Worm (Caenorhabditis elegans) whole organism, L1 larva: Measurements from ENCODE around the gene swan-2.

ENCODE experiments used
- C04F5.9 ChIP-seq: sonication (generic microtip); optimal IDR thresholded peaks from 2 replicates; lab custom pipeline; 2016; ENCODE audit warnings: missing genetic modification characterization, missing compliant biosample characterization
- C16A3.4 ChIP-seq: fragments of 150-350 bp; optimal IDR thresholded peaks from 2 replicates; lab custom pipeline; 2014; ENCODE audit warnings: missing biosample characterization, missing genetic modification characterization
- C34B4.2 ChIP-seq: sonication (generic microtip); optimal IDR thresholded peaks from 2 replicates; lab custom pipeline; 2017; ENCODE audit warnings: mild to moderate bottlenecking, missing genetic modification characterization, missing compliant biosample characterization
- F16B12.6 ChIP-seq: fragments of 150-350 bp; optimal IDR thresholded peaks from 2 replicates; lab custom pipeline; 2014; ENCODE audit warnings: missing biosample characterization, missing genetic modification characterization
- aha-1 ChIP-seq: fragments of 150-350 bp; optimal IDR thresholded peaks from 2 replicates; lab custom pipeline; 2014; ENCODE audit warnings: missing biosample characterization, missing genetic modification characterization
- ama-1 ChIP-seq: fragments of 150-350 bp; optimal IDR thresholded peaks from 2 replicates; lab custom pipeline; 2014
- ceh-82 ChIP-seq, 3 experiments: fragments of 150-350 bp in 1 of 3; sonication (generic microtip) in 2 of 3; optimal IDR thresholded peaks; 2 replicates each; lab custom pipeline; 2014 to 2017; ENCODE audit warnings: missing biosample characterization in 3 of 3, missing genetic modification characterization in 3 of 3
- dpl-1 ChIP-seq, 3 experiments: fragments of 150-350 bp in 2 of 3; sonication (generic microtip) in 1 of 3; optimal IDR thresholded peaks; 2 replicates each; lab custom pipeline; 2014 to 2017; ENCODE audit warnings: missing biosample characterization in 3 of 3, missing genetic modification characterization in 3 of 3, missing genetic modification reagents in 3 of 3
- dsc-1 ChIP-seq: sonication (generic microtip); optimal IDR thresholded peaks from 2 replicates; lab custom pipeline; 2016; ENCODE audit warnings: mild to moderate bottlenecking, missing genetic modification characterization, missing compliant biosample characterization
- efl-1 ChIP-seq, 4 experiments: fragments of 150-350 bp; optimal IDR thresholded peaks in 3 of 4; peaks in 1 of 4; 1 replicate in 1 of 4; 2 replicates in 3 of 4; lab custom pipeline; 2014; ENCODE audit warnings: missing biosample characterization in 2 of 4, missing genetic modification characterization in 2 of 4, missing genetic modification reagents in 2 of 4
- elt-3 ChIP-seq, 6 experiments: fragments of 150-350 bp in 1 of 6; sonication (generic microtip); optimal IDR thresholded peaks; 2 replicates each; lab custom pipeline; 2017 to 2018; ENCODE audit warnings: missing biosample characterization in 6 of 6, missing genetic modification characterization in 6 of 6, inconsistent platforms in 1 of 6
- ets-5 ChIP-seq: fragments of 200-800 bp; sonication (Bioruptor generic); IDR thresholded peaks from 2 replicates; pipeline ENCODE4 v1.3.6; 2022; ENCODE audit warnings: missing genetic modification characterization, missing compliant biosample characterization
- fkh-10 ChIP-seq: sonication (generic microtip); optimal IDR thresholded peaks from 2 replicates; lab custom pipeline; 2017; ENCODE audit warnings: missing biosample characterization, missing genetic modification reagents, missing genetic modification characterization
- fkh-4 ChIP-seq: sonication (generic microtip); optimal IDR thresholded peaks from 2 replicates; lab custom pipeline; 2016; ENCODE audit warnings: missing compliant biosample characterization, missing genetic modification characterization, borderline replicate concordance
- hlh-17 ChIP-seq: fragments of 200-800 bp; sonication (Bioruptor generic); optimal IDR thresholded peaks from 2 replicates; lab custom pipeline; 2018; ENCODE audit warnings: missing genetic modification characterization, mild to moderate bottlenecking, missing compliant biosample characterization, moderate library complexity, borderline replicate concordance
- hlh-4 ChIP-seq: sonication (generic microtip); optimal IDR thresholded peaks from 2 replicates; lab custom pipeline; 2016; ENCODE audit warnings: mild to moderate bottlenecking, missing genetic modification characterization, missing compliant biosample characterization
- hpl-2 ChIP-seq: fragments of 150-350 bp; optimal IDR thresholded peaks from 2 replicates; lab custom pipeline; 2014; ENCODE audit warnings: missing biosample characterization, missing genetic modification reagents, missing genetic modification characterization
- irx-1 ChIP-seq: sonication (generic microtip); optimal IDR thresholded peaks from 2 replicates; lab custom pipeline; 2016; ENCODE audit warnings: missing genetic modification characterization, missing compliant biosample characterization
- isw-1 ChIP-seq: fragments of 200-800 bp; sonication (Bioruptor generic); IDR thresholded peaks from 2 replicates; pipeline ENCODE4 v1.3.6; 2022; ENCODE audit warnings: missing genetic modification characterization, missing compliant biosample characterization
- jun-1 ChIP-seq: fragments of 150-350 bp; optimal IDR thresholded peaks from 2 replicates; lab custom pipeline; 2014; ENCODE audit warnings: missing biosample characterization, missing genetic modification reagents, missing genetic modification characterization
- lin-13 ChIP-seq: fragments of 150-350 bp; optimal IDR thresholded peaks from 2 replicates; lab custom pipeline; 2014; ENCODE audit warnings: missing biosample characterization, missing genetic modification reagents, missing genetic modification characterization
- lin-14 ChIP-seq: fragments of 200-800 bp; sonication (Bioruptor generic); optimal IDR thresholded peaks from 2 replicates; lab custom pipeline; 2018; ENCODE audit warnings: mild to moderate bottlenecking, missing genetic modification characterization, moderate library complexity, missing compliant biosample characterization
- lin-35 ChIP-seq, 2 experiments: fragments of 150-350 bp; optimal IDR thresholded peaks; 2 replicates each; lab custom pipeline; 2014; ENCODE audit warnings: missing biosample characterization in 2 of 2, missing genetic modification characterization in 2 of 2, missing genetic modification reagents in 2 of 2
- lsy-2 ChIP-seq, 2 experiments: fragments of 150-350 bp; optimal IDR thresholded peaks; 2 replicates each; lab custom pipeline; 2014; ENCODE audit warnings: missing biosample characterization in 2 of 2, missing genetic modification characterization in 2 of 2
- mab-9 ChIP-seq: fragments of 200-800 bp; sonication (Bioruptor generic); IDR thresholded peaks from 2 replicates; pipeline ENCODE4 v1.3.6; 2022; ENCODE audit warnings: missing genetic modification reagents, missing genetic modification characterization, missing compliant biosample characterization
- mdl-1 ChIP-seq, 2 experiments: fragments of 150-350 bp; optimal IDR thresholded peaks; 2 replicates each; lab custom pipeline; 2014 to 2017; ENCODE audit warnings: missing biosample characterization in 2 of 2, missing genetic modification characterization in 2 of 2, inconsistent platforms in 1 of 2
- mef-2 ChIP-seq: fragments of 150-350 bp; optimal IDR thresholded peaks from 2 replicates; lab custom pipeline; 2014; ENCODE audit warnings: missing biosample characterization, missing genetic modification characterization
- mep-1 ChIP-seq: fragments of 150-350 bp; optimal IDR thresholded peaks from 2 replicates; lab custom pipeline; 2014; ENCODE audit warnings: missing biosample characterization, missing genetic modification characterization
- nhr-11 ChIP-seq: fragments of 150-350 bp; optimal IDR thresholded peaks from 2 replicates; lab custom pipeline; 2014; ENCODE audit warnings: missing biosample characterization, missing genetic modification characterization
- nhr-19 ChIP-seq: fragments of 200-800 bp; sonication (Bioruptor generic); conservative IDR thresholded peaks from 2 replicates; pipeline ENCODE4 v1.3.6; 2022; ENCODE audit warnings: missing genetic modification characterization, missing compliant biosample characterization
- nhr-20 ChIP-seq: sonication (generic microtip); optimal IDR thresholded peaks from 2 replicates; lab custom pipeline; 2016; ENCODE audit warnings: mild to moderate bottlenecking, missing genetic modification characterization, missing compliant biosample characterization
- nhr-47 ChIP-seq: sonication (generic microtip); optimal IDR thresholded peaks from 2 replicates; lab custom pipeline; 2016; ENCODE audit warnings: mild to moderate bottlenecking, missing genetic modification characterization, moderate library complexity, missing compliant biosample characterization
- nhr-71 ChIP-seq: sonication (generic microtip); optimal IDR thresholded peaks from 2 replicates; lab custom pipeline; 2016; ENCODE audit warnings: mild to moderate bottlenecking, missing genetic modification characterization, moderate library complexity, missing compliant biosample characterization
- nhr-76 ChIP-seq: sonication (generic microtip); optimal IDR thresholded peaks from 2 replicates; lab custom pipeline; 2017; ENCODE audit warnings: missing biosample characterization, missing genetic modification characterization
- nhr-84 ChIP-seq: sonication (generic microtip); optimal IDR thresholded peaks from 2 replicates; lab custom pipeline; 2017; ENCODE audit warnings: missing biosample characterization, missing genetic modification characterization
- nhr-90 ChIP-seq: sonication (generic microtip); optimal IDR thresholded peaks from 2 replicates; lab custom pipeline; 2016; ENCODE audit warnings: mild to moderate bottlenecking, missing genetic modification characterization, missing compliant biosample characterization; ENCODE audit not compliant: poor library complexity
- pag-3 ChIP-seq: sonication (generic microtip); optimal IDR thresholded peaks from 2 replicates; lab custom pipeline; 2017; ENCODE audit warnings: missing genetic modification characterization, mild to moderate bottlenecking, missing compliant biosample characterization, antibody characterized with exemption, borderline replicate concordance; ENCODE audit not compliant: insufficient read depth
- pax-3 ChIP-seq: fragments of 200-800 bp; sonication (Bioruptor generic); optimal IDR thresholded peaks from 2 replicates; lab custom pipeline; 2018; ENCODE audit warnings: mild to moderate bottlenecking, missing genetic modification characterization, moderate library complexity, missing compliant biosample characterization
- rnt-1 ChIP-seq: sonication (generic microtip); optimal IDR thresholded peaks from 2 replicates; lab custom pipeline; 2016; ENCODE audit warnings: mild to moderate bottlenecking, missing genetic modification characterization, moderate library complexity, missing compliant biosample characterization
- skn-1 ChIP-seq: fragments of 150-350 bp; optimal IDR thresholded peaks from 2 replicates; lab custom pipeline; 2014; ENCODE audit warnings: missing biosample characterization, missing genetic modification characterization
- snu-23 ChIP-seq: sonication (generic microtip); optimal IDR thresholded peaks from 2 replicates; lab custom pipeline; 2016; ENCODE audit warnings: missing genetic modification characterization, missing compliant biosample characterization
- sox-4 ChIP-seq: sonication (generic microtip); optimal IDR thresholded peaks from 2 replicates; lab custom pipeline; 2016; ENCODE audit warnings: missing genetic modification characterization, missing compliant biosample characterization
- sptf-1 ChIP-seq: fragments of 150-350 bp; optimal IDR thresholded peaks from 2 replicates; lab custom pipeline; 2014; ENCODE audit warnings: missing biosample characterization, missing genetic modification characterization
- sup-37 ChIP-seq: fragments of 200-800 bp; sonication (Bioruptor generic); optimal IDR thresholded peaks from 2 replicates; lab custom pipeline; 2018; ENCODE audit warnings: mild to moderate bottlenecking, missing genetic modification characterization, missing compliant biosample characterization
- unc-130 ChIP-seq: fragments of 150-350 bp; optimal IDR thresholded peaks from 2 replicates; lab custom pipeline; 2017; ENCODE audit warnings: missing biosample characterization, missing genetic modification characterization, inconsistent platforms
- unc-30 ChIP-seq: sonication (generic microtip); optimal IDR thresholded peaks from 2 replicates; lab custom pipeline; 2017; ENCODE audit warnings: missing biosample characterization, missing genetic modification characterization
- vab-15 ChIP-seq: sonication (generic microtip); optimal IDR thresholded peaks from 2 replicates; lab custom pipeline; 2017; ENCODE audit warnings: missing genotype, mild to moderate bottlenecking, missing genetic modification characterization, missing compliant biosample characterization
- xbp-1 ChIP-seq: sonication (generic microtip); optimal IDR thresholded peaks from 2 replicates; lab custom pipeline; 2016; ENCODE audit warnings: missing genetic modification characterization, missing compliant biosample characterization
- zag-1 ChIP-seq: fragments of 150-350 bp; optimal IDR thresholded peaks from 2 replicates; lab custom pipeline; 2014; ENCODE audit warnings: missing biosample characterization, missing genetic modification characterization
- ztf-4 ChIP-seq: fragments of 150-350 bp; optimal IDR thresholded peaks from 2 replicates; lab custom pipeline; 2014; ENCODE audit warnings: missing biosample characterization, missing genetic modification characterization

The swan-2 gene

DNA sequence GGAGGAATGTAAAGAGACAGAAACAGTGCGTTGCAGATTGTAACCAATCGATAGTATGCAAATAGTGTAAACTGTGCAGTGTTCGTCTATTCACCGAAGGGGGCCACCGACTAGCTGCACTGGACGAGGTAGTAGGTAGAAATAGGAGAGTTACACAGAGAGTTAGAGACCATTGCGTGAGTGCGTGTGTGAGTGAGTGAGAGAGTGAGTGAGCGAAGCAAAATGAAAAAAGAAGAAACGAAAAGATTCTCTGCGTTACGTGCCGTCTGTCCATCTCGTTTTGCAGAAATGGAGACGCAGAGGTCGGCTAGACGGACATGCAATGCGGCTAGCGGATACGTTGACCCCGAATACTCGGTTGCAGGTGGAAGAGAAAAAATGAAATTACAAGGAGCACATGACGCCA is 4.4 kb upstream of the swan-2 start (continued):
- peak in 2 of 3 experiments; percentile 39 to 61 for TF ChIP-seq dpl-1 (GFP tag; optimal IDR thresholded peaks at IDR 0.05; lab: Kevin White, UChicago)
- TF ChIP-seq hlh-17 (GFP tag; lab: Kevin White, UChicago): no peak
- TF ChIP-seq rnt-1 (tag; lab: Kevin White, UChicago): peak; percentile 63
- TF ChIP-seq mef-2 (tag; lab: Kevin White, UChicago): no peak
- TF ChIP-seq elt-3 (tag; optimal IDR thresholded peaks at IDR 0.05; lab: Kevin White, UChicago): no peak
- TF ChIP-seq lin-35 (GFP tag; optimal IDR thresholded peaks at IDR 0.05; lab: Kevin White, UChicago): peak; percentile 57 to 67
- peak; percentile 8 for TF ChIP-seq skn-1 (tag; lab: Kevin White, UChicago)
- TF ChIP-seq hpl-2 (GFP tag; lab: Kevin White, UChicago): no peak
- TF ChIP-seq sptf-1: no peak
- peak; percentile 14 for TF ChIP-seq dsc-1 (tag; lab: Kevin White, UChicago)
- TF ChIP-seq nhr-76 (tag; lab: Kevin White, UChicago): no peak
- peak; percentile 61 for TF ChIP-seq nhr-47 (tag; lab: Kevin White, UChicago)
- TF ChIP-seq nhr-11 (tag; lab: Kevin White, UChicago): no peak
- TF ChIP-seq nhr-19 (GFP tag; lab: Robert Waterston, UW): peak; percentile 47

DNA sequence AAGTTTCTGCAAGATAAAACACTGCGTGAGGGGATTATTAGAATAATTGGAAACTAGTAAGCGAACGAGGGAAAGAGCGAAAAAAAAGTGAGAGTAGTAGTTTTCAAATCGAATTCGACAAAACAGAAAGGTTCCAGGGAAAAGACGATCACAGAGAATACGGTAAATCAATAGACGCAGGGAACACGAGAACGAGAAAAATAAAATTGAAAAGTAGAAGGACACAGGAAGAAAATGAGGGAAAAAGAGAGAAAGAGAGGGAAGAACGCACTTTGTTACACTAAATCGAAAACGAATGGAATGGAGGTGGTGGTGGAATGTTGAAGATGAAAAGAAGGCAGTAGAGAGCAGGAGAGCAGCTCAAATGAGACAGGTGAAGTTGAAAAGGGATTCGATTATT is 3.2 kb upstream of the swan-2 start, which contains the start of gene swan-1:
TSS of gene swan-1 (minus strand) at position 6 of the 400 bp plus-strand sequence.
- TF ChIP-seq ceh-82 (tag; optimal IDR thresholded peaks at IDR 0.05; lab: Kevin White, UChicago): no peak
- no peak for TF ChIP-seq fkh-4 (tag; lab: Kevin White, UChicago)
- TF ChIP-seq unc-130 (tag; lab: Kevin White, UChicago): no peak
- TF ChIP-seq nhr-84 (tag; lab: Kevin White, UChicago): no peak
- TF ChIP-seq ztf-4 (tag; lab: Kevin White, UChicago): no peak
- TF ChIP-seq sptf-1: no peak
- no peak for TF ChIP-seq C04F5.9 (tag; lab: Kevin White, UChicago)
- no peak for TF ChIP-seq pag-3 (tag; lab: Kevin White, UChicago)
- no peak for TF ChIP-seq C34B4.2
- TF ChIP-seq efl-1 (optimal IDR thresholded peaks at IDR 0.05; lab: Kevin White, UChicago): peak in 1 of 2 experiments; percentile 18
- TF ChIP-seq efl-1 (GFP tag; optimal IDR thresholded peaks at IDR 0.05 in 1 of 2; lab: Kevin White, UChicago): peak in 1 of 2 experiments; percentile 86
- TF ChIP-seq lsy-2 (tag; optimal IDR thresholded peaks at IDR 0.05; lab: Kevin White, UChicago): peak in 1 of 2 experiments; percentile 14
- TF ChIP-seq nhr-20 (tag; lab: Kevin White, UChicago): no peak
- TF ChIP-seq rnt-1 (tag; lab: Kevin White, UChicago): peak; percentile 26
- TF ChIP-seq C16A3.4 (tag; lab: Kevin White, UChicago): no peak
- no peak for TF ChIP-seq mab-9 (GFP tag; lab: Robert Waterston, UW)
- no peak for TF ChIP-seq mdl-1 (tag; optimal IDR thresholded peaks at IDR 0.05; lab: Kevin White, UChicago)
- no peak for TF ChIP-seq vab-15 (tag; lab: Kevin White, UChicago)
- no peak for TF ChIP-seq hlh-4 (tag; lab: Kevin White, UChicago)
- no peak for TF ChIP-seq xbp-1 (tag; lab: Kevin White, UChicago)
- TF ChIP-seq aha-1 (tag; lab: Kevin White, UChicago): no peak
- peak; percentile 84 for TF ChIP-seq lin-14 (GFP tag; lab: Kevin White, UChicago)
- no peak for TF ChIP-seq ets-5
- TF ChIP-seq zag-1: no peak
- TF ChIP-seq sup-37 (GFP tag; lab: Kevin White, UChicago): no peak
- no peak for TF ChIP-seq hlh-17 (GFP tag; lab: Kevin White, UChicago)
- TF ChIP-seq lin-35 (GFP tag; optimal IDR thresholded peaks at IDR 0.05; lab: Kevin White, UChicago): no peak
- no peak for TF ChIP-seq pax-3
- TF ChIP-seq hpl-2 (GFP tag; lab: Kevin White, UChicago): no peak
- TF ChIP-seq nhr-90 (tag; lab: Kevin White, UChicago): no peak
- no peak for TF ChIP-seq snu-23 (GFP tag; lab: Kevin White, UChicago)
- no peak for TF ChIP-seq fkh-10 (GFP tag; lab: Kevin White, UChicago)
- no peak for TF ChIP-seq mef-2 (tag; lab: Kevin White, UChicago)
- TF ChIP-seq nhr-71 (tag; lab: Kevin White, UChicago): peak; percentile 10
- TF ChIP-seq mep-1 (tag; lab: Kevin White, UChicago): no peak
- no peak for TF ChIP-seq unc-30 (tag; lab: Kevin White, UChicago)
- no peak for TF ChIP-seq jun-1 (tag; lab: Kevin White, UChicago)
- no peak for TF ChIP-seq sox-4 (tag; lab: Kevin White, UChicago)
- no peak for TF ChIP-seq isw-1 (GFP tag; lab: Robert Waterston, UW)
- no peak for TF ChIP-seq irx-1
- TF ChIP-seq F16B12.6 (tag; lab: Kevin White, UChicago): no peak
- peak; percentile 13 for TF ChIP-seq dsc-1 (tag; lab: Kevin White, UChicago)
- no peak for TF ChIP-seq lin-13 (GFP tag; lab: Kevin White, UChicago)
- no peak for TF ChIP-seq ama-1 (lab: Kevin White, UChicago)
